Worm (Caenorhabditis elegans) whole organism, early embryonic: ENCODE results near the gene ssu-2.

ENCODE experiments used
- ama-1 ChIP-seq: fragments of 150-350 bp; optimal IDR thresholded peaks from 2 replicates; lab custom pipeline; 2014
- hmbx-1 ChIP-seq: sonication (generic microtip); optimal IDR thresholded peaks from 2 replicates; lab custom pipeline; 2016; ENCODE audit warnings: mild to moderate bottlenecking, missing genetic modification characterization, missing compliant biosample characterization
- hnd-1 ChIP-seq: sonication (generic microtip); optimal IDR thresholded peaks from 2 replicates; lab custom pipeline; 2016; ENCODE audit warnings: missing genetic modification characterization, missing compliant biosample characterization
- scrt-1 ChIP-seq: fragments of 200-800 bp; sonication (Bioruptor generic); IDR thresholded peaks from 2 replicates; pipeline ENCODE4 v1.3.6; 2022; ENCODE audit warnings: missing genetic modification characterization, missing compliant biosample characterization
- tbx-37 ChIP-seq: fragments of 200-800 bp; sonication (Bioruptor generic); conservative IDR thresholded peaks from 2 replicates; pipeline ENCODE4 v1.3.6; 2022; ENCODE audit warnings: missing genetic modification reagents, missing genetic modification characterization, missing compliant biosample characterization

DNA sequence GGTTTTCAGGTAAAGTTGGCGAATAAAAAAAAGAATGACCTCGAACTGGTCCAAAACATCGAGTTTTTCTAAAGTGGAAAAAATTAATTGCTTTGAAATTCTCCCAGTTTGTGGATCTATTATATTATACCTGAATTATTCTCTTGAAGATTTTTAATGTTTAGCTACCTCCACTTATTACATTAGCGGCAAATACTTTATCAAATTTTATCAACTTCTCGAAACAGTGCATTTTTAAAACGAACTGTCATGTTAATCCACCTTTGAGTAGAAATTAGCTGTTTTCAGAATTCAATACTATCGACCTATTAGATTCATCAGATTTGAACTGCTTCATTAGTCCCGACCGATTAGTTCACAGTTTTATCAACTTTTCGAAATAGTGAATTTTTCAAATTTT, 43.0 kb upstream of the ssu-2 start:
- TF ChIP-seq hnd-1 (tag; lab: Kevin White, UChicago) = no peak
- TF ChIP-seq ama-1 = no peak
- TF ChIP-seq scrt-1 (GFP tag; lab: Robert Waterston, UW) = no peak
- TF ChIP-seq hmbx-1 = no peak
- TF ChIP-seq tbx-37 (GFP tag; lab: Robert Waterston, UW) = no peak
